Worm (Caenorhabditis elegans): Measurements from ENCODE around the gene F53C3.11.

DNA sequence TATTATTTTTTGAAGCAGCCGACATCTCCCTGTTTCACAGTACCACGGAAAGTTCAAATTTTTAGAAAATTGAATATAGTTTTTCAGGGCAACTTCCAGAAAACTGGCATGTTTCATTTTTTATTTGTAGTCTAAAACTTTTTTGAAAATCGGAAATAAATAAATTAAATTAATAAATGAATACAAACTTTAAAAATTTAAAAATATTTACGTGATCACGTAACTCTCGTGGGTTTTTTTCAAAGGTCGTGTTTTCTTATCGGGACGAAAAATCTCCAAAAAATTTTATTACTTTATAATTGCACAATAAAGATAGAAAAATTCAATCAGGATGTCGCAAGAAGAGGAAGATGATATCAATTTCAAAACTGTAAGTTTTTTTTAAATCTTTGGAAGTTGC is 5.2 kb upstream of the F53C3.11 start, which contains the start of gene F53C3.1:
- TF ChIP-seq lin-39 (tag; optimal IDR thresholded peaks at IDR 0.05) = no peak
- TF ChIP-seq ces-1 (GFP tag; optimal IDR thresholded peaks at IDR 0.05) = no peak
- TF ChIP-seq vab-7 (GFP tag; IDR thresholded peaks at IDR 0.05) = no peak
- TF ChIP-seq hlh-30 (tag; optimal IDR thresholded peaks at IDR 0.05; ENCODE audit: insufficient read depth) = no peak
- no peak for TF ChIP-seq F10B5.3 (tag; optimal IDR thresholded peaks at IDR 0.05)

Measured in whole organism, L4 larva.